Worm (Caenorhabditis elegans): ENCODE results near the gene vps-60.

The vps-60 gene

DNA sequence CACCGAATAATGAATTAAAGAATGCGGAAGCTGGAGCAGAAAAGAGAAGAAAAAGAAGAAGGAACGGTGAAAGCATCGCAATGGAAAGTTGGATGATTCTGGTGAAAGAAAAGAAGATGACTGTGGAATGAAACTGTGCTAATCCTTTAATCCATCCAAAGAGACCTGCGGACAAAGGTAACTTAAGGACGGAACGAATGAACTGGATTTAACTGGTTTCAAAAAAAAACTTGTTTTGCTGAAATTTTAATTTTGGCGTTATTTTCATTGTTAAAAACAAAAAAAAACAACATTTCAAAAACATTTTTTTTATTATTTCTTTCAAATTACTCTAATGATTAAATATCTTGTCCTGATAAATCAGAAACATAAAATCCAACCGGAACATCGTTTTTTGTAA is 31.0 kb upstream of the vps-60 start, which contains the start of gene grl-12:
Gene grl-12 (minus strand): TSS at position 101 of the 400 bp plus-strand sequence.
- no peak for TF ChIP-seq C34B4.2 (tag; optimal IDR thresholded peaks at IDR 0.05)
- no peak for TF ChIP-seq nhr-237 (tag; optimal IDR thresholded peaks at IDR 0.05)
- no peak for TF ChIP-seq egl-27 (tag; optimal IDR thresholded peaks at IDR 0.05)
- no peak for TF ChIP-seq tlp-1 (tag; optimal IDR thresholded peaks at IDR 0.05)
- no peak for TF ChIP-seq hpl-2 (GFP tag; optimal IDR thresholded peaks at IDR 0.05)
- no peak for TF ChIP-seq lin-13 (GFP tag; optimal IDR thresholded peaks at IDR 0.05)
- no peak for TF ChIP-seq snu-23 (GFP tag; optimal IDR thresholded peaks at IDR 0.05)
- no peak for TF ChIP-seq elt-3 (tag; optimal IDR thresholded peaks at IDR 0.05)

- TF ChIP-seq pqm-1 (tag; optimal IDR thresholded peaks at IDR 0.05) (no peak), hlh-17 (GFP tag; optimal IDR thresholded peaks at IDR 0.05; ENCODE audit: borderline replicate concordance) (no peak), C04F5.9 (tag; optimal IDR thresholded peaks at IDR 0.05) (no peak), nhr-90 (tag; optimal IDR thresholded peaks at IDR 0.05; ENCODE audit: poor library complexity) (no peak)
These were observed 29.6 kb upstream of the vps-60 start, which contains the start of gene oac-29 for ce11 chrV:8635575-8635974. Gene oac-29, minus strand, starts transcription at chrV:8635675.

ce11 chrV:8632788-8633187 is 26.9 kb upstream of the vps-60 start:
- TF ChIP-seq blmp-1 (tag; optimal IDR thresholded peaks at IDR 0.05) (no peak), ceh-82 (tag; optimal IDR thresholded peaks at IDR 0.05) (no peak), C16A3.4 (tag; optimal IDR thresholded peaks at IDR 0.05) (no peak), grh-1 (GFP tag; IDR thresholded peaks at IDR 0.05) (no peak), mep-1 (tag; optimal IDR thresholded peaks at IDR 0.05) (no peak), elt-3 (tag; optimal IDR thresholded peaks at IDR 0.05) (no peak), Y116A8C.19 (tag; optimal IDR thresholded peaks at IDR 0.05; ENCODE audit: borderline replicate concordance) (no peak), nhr-85 (tag) (no peak), egl-13 (tag; optimal IDR thresholded peaks at IDR 0.05) (no peak), ceh-90 (tag; optimal IDR thresholded peaks at IDR 0.05) (no peak), aly-2 (tag; optimal IDR thresholded peaks at IDR 0.05) (no peak), hpl-2 (GFP tag; optimal IDR thresholded peaks at IDR 0.05) (no peak), nhr-20 (tag; optimal IDR thresholded peaks at IDR 0.05) (no peak), skn-1 (tag; optimal IDR thresholded peaks at IDR 0.05) (no peak), nhr-12 (tag; optimal IDR thresholded peaks at IDR 0.05) (no peak), elt-2 (tag; optimal IDR thresholded peaks at IDR 0.05) (no peak), hlh-17 (GFP tag; optimal IDR thresholded peaks at IDR 0.05; ENCODE audit: borderline replicate concordance) (no peak)

- TF ChIP-seq dpl-1 (GFP tag; optimal IDR thresholded peaks at IDR 0.05) (peak; percentile 45 to 63 (median 56)), fkh-8 (tag; optimal IDR thresholded peaks at IDR 0.05) (peak; percentile 46), zip-4 (GFP tag; optimal IDR thresholded peaks at IDR 0.05) (no peak), lin-39 (tag; optimal IDR thresholded peaks at IDR 0.05) (peak; percentile 26), irx-1 (tag; optimal IDR thresholded peaks at IDR 0.05) (peak; percentile 16), nhr-47 (tag; optimal IDR thresholded peaks at IDR 0.05) (peak; percentile 79), sox-4 (tag; optimal IDR thresholded peaks at IDR 0.05) (peak; percentile 5), vab-15 (tag; optimal IDR thresholded peaks at IDR 0.05) (no peak), pqm-1 (tag; optimal IDR thresholded peaks at IDR 0.05) (no peak), tlp-1 (tag; optimal IDR thresholded peaks at IDR 0.05) (no peak), C34B4.2 (tag; optimal IDR thresholded peaks at IDR 0.05) (no peak), grh-1 (GFP tag; IDR thresholded peaks at IDR 0.05) (peak; percentile 59), skn-1 (tag; optimal IDR thresholded peaks at IDR 0.05) (peak; percentile 83), isw-1 (GFP tag; IDR thresholded peaks at IDR 0.05) (peak; percentile 24), ets-5 (GFP tag; IDR thresholded peaks at IDR 0.05) (no peak), aha-1 (tag; optimal IDR thresholded peaks at IDR 0.05) (peak; percentile 19), lin-35 (GFP tag; optimal IDR thresholded peaks at IDR 0.05) (peak; percentile 51 to 79), fos-1 (tag; optimal IDR thresholded peaks at IDR 0.05) (no peak), ceh-8 (GFP tag; optimal IDR thresholded peaks at IDR 0.05) (no peak), nhr-76 (tag; optimal IDR thresholded peaks at IDR 0.05) (no peak), ztf-4 (tag; optimal IDR thresholded peaks at IDR 0.05) (peak; percentile 47), pax-3 (tag; optimal IDR thresholded peaks at IDR 0.05) (no peak), lir-3 (tag; optimal IDR thresholded peaks at IDR 0.05; ENCODE audit: poor library complexity) (no peak), ceh-90 (tag; optimal IDR thresholded peaks at IDR 0.05) (no peak), unc-86 (tag; optimal IDR thresholded peaks at IDR 0.05) (peak; percentile 43), ces-1 (GFP tag; optimal IDR thresholded peaks at IDR 0.05) (no peak), nhr-85 (tag) (peak; percentile 93), elt-2 (tag; optimal IDR thresholded peaks at IDR 0.05) (peak; percentile 52), tbx-2 (tag; optimal IDR thresholded peaks at IDR 0.05) (peak; percentile 77)
These were observed 25.4 kb upstream of the vps-60 start, which contains the start of gene atg-18 for ce11 chrV:8631277-8631765. Gene atg-18, minus strand, starts transcription at chrV:8631327.

All from whole organism, L1 larva.